Fruit fly (Drosophila melanogaster): Measurements from ENCODE around the gene CG8852.

CG8852 gene

DNA sequence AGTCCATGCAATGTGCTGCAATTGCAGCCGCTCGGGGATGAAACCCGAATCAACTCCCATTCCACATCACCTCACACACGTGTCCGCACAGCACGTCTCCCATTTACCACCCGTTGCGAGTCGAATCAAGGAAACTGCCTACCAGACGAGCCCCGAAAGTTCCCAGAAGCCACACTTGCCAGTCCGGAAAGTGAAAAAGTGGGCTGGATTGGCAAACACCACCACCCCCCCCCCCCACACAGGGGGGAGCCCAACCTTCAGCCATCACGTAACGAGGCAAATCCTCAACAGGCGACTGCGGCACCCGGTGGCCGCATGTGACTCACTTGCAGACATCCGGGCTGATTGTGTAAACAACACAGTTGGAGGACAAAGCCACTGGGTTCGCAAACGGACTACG lies 20.1 kb upstream of the CG8852 start:
- TF ChIP-seq CG15073 (GFP tag; optimal IDR thresholded peaks at IDR 0.05) (no peak), NC2β (GFP tag; optimal IDR thresholded peaks at IDR 0.05) (no peak), zfh2 (GFP tag; optimal IDR thresholded peaks at IDR 0.05) (no peak), mirr (GFP tag; optimal IDR thresholded peaks at IDR 0.05) (peak; percentile 0), CG2202 (tag; optimal IDR thresholded peaks at IDR 0.05) (no peak), Deaf1 (tag; optimal IDR thresholded peaks at IDR 0.05) (no peak), gsb-n (tag; optimal IDR thresholded peaks at IDR 0.05) (peak; percentile 6), CG32772 (GFP tag; IDR thresholded peaks at IDR 0.05) (no peak), CG30431 (GFP tag; optimal IDR thresholded peaks at IDR 0.05) (no peak), CG4707 (GFP tag; optimal IDR thresholded peaks at IDR 0.05) (no peak), CG9727 (GFP tag; optimal IDR thresholded peaks at IDR 0.05) (no peak), Hey (tag; optimal IDR thresholded peaks at IDR 0.05) (peak; percentile 96), Hr39 (optimal IDR thresholded peaks at IDR 0.05) (peak; percentile 78), slbo (GFP tag; IDR thresholded peaks at IDR 0.05) (no peak), pros (GFP tag; optimal IDR thresholded peaks at IDR 0.05) (no peak), crol (GFP tag; IDR thresholded peaks at IDR 0.05) (peak; percentile 70), HLHmδ (GFP tag; optimal IDR thresholded peaks at IDR 0.05) (no peak), Ets65A (GFP tag) (peak; percentile 17)

DNA sequence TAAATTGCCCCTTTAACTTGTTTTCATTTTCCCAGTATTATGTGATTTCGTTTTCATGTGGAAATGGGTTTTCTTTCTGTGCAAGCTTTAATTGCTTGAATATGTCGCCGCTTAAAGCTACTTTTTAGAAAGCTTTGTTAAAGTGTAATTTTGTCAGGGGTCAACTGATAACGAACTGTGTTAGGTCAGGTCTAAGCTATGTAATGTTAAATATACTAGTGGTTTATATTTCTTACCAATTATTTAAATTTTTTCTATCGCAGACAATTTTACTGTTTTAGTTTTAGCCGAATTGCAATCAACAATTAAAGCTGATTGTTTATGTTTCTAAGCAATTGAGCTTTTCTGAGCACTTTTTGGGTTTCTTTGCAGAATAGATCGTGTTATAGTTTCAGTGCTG lies 18.6 kb upstream of the CG8852 start:
- TF ChIP-seq CG10543 (GFP tag; optimal IDR thresholded peaks at IDR 0.05) (no peak), Hr78 (GFP tag; optimal IDR thresholded peaks at IDR 0.05) (peak in 1 of 2 experiments; percentile 91)

DNA sequence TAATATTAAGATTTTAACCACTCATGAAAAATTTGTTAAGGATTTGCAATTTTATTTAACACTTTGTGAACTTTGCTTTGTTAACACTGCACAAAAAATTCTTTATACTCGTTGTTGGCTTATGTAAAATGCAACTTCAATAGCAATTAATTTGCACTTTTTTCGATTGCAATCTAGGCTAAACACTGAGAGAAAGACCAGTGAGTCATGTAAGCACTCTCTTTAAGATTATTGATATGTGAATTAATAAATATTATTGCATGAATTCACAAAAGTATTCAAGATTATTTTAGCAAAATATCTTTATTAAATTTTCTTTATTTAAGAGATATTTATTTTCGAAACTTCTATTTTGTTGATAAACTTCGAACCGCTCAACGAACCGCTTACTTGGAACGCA lies 18.1 kb upstream of the CG8852 start:
- TF ChIP-seq phol (tag; optimal IDR thresholded peaks at IDR 0.05) = peak; percentile 26
- TF ChIP-seq CG8765 (GFP tag; IDR thresholded peaks at IDR 0.05) = no peak
- TF ChIP-seq CG2199 (GFP tag; IDR thresholded peaks at IDR 0.05) = no peak
- TF ChIP-seq Hr51 (GFP tag; optimal IDR thresholded peaks at IDR 0.05) = peak in 1 of 2 experiments; percentile 9
- peak; percentile 10 for TF ChIP-seq Ssrp (tag; optimal IDR thresholded peaks at IDR 0.05)
- peak; percentile 35 for TF ChIP-seq CG11504 (tag; optimal IDR thresholded peaks at IDR 0.05)
- TF ChIP-seq Ptx1 (GFP tag; IDR thresholded peaks at IDR 0.05) = 0 out of 2 replicates have a peak, but pooled peaks have one; percentile 20
- no peak for TF ChIP-seq mld (GFP tag; IDR thresholded peaks at IDR 0.05; ENCODE audit: partially characterized antibody)
- no peak for TF ChIP-seq CG11398 (GFP tag; optimal IDR thresholded peaks at IDR 0.05)
- no peak for TF ChIP-seq Sin3A (optimal IDR thresholded peaks at IDR 0.05)
- TF ChIP-seq tll (GFP tag; optimal IDR thresholded peaks at IDR 0.05) = no peak
- no peak for TF ChIP-seq Max (GFP tag; optimal IDR thresholded peaks at IDR 0.05)
- 0 out of 2 replicates have a peak, but pooled peaks have one; percentile 25 for TF ChIP-seq CG6689 (GFP tag; IDR thresholded peaks at IDR 0.05)
- peak; percentile 37 for TF ChIP-seq Sox102F (GFP tag; optimal IDR thresholded peaks at IDR 0.05)
- peak; percentile 44 for TF ChIP-seq gem (tag; optimal IDR thresholded peaks at IDR 0.05)
- TF ChIP-seq Sox100B (GFP tag; optimal IDR thresholded peaks at IDR 0.05) = peak; percentile 12
- TF ChIP-seq Asciz (GFP tag; optimal IDR thresholded peaks at IDR 0.05) = peak; percentile 43
- TF ChIP-seq YL-1 (GFP tag; optimal IDR thresholded peaks at IDR 0.05) = no peak
- 0 out of 2 replicates have a peak, but pooled peaks have one; percentile 16 for TF ChIP-seq sisA (GFP tag; IDR thresholded peaks at IDR 0.05)
- peak; percentile 12 for TF ChIP-seq az2 (GFP tag; optimal IDR thresholded peaks at IDR 0.05)
- peak; percentile 14 for TF ChIP-seq tio (GFP tag; optimal IDR thresholded peaks at IDR 0.05)
- TF ChIP-seq Drgx (GFP tag; IDR thresholded peaks at IDR 0.05) = peak; percentile 37
- peak; percentile 24 for TF ChIP-seq dmrt99B (tag; optimal IDR thresholded peaks at IDR 0.05)
- TF ChIP-seq Ets65A (GFP tag) = peak; percentile 16
- TF ChIP-seq Oli (tag; optimal IDR thresholded peaks at IDR 0.05) = peak; percentile 25

Measured in whole organism, embryonic.